Fruit fly (Drosophila melanogaster) whole organism, embryonic: ENCODE results near the gene CG10948.

Experiments
- BEAF-32 ChIP-seq: fragments of 200-800 bp; sonication (Bioruptor generic); optimal IDR thresholded peaks from 3 replicates; lab custom pipeline; 2017; ENCODE audit warnings: missing biosample characterization, missing genetic modification characterization, mild to moderate bottlenecking, moderate library complexity, missing genetic modification reagents
- Bteb2 ChIP-seq: fragments of 200-800 bp; sonication (Bioruptor generic); optimal IDR thresholded peaks from 2 replicates; lab custom pipeline; 2016; ENCODE audit warnings: missing biosample characterization, missing genetic modification characterization
- CG10321 ChIP-seq: fragments of 200-800 bp; sonication (Bioruptor generic); IDR thresholded peaks from 2 replicates; pipeline ENCODE4 v1.3.6; 2022; ENCODE audit warnings: missing biosample characterization, missing genetic modification characterization
- CG10366 ChIP-seq: fragments of 200-800 bp; sonication (Bioruptor generic); IDR thresholded peaks from 2 replicates; pipeline ENCODE4 v1.3.6; 2022; ENCODE audit warnings: missing biosample characterization, missing genetic modification characterization
- CG10543 ChIP-seq: fragments of 200-800 bp; sonication (Bioruptor generic); optimal IDR thresholded peaks from 3 replicates; lab custom pipeline; 2017; ENCODE audit warnings: missing biosample characterization, mild to moderate bottlenecking, missing genetic modification characterization, moderate library complexity
- CG10979 ChIP-seq: fragments of 200-800 bp; sonication (Bioruptor generic); optimal IDR thresholded peaks from 2 replicates; lab custom pipeline; 2018; ENCODE audit warnings: missing biosample characterization, mild to moderate bottlenecking, missing genetic modification characterization, moderate library complexity
- CG12391 ChIP-seq: fragments of 200-800 bp; sonication (Bioruptor generic); optimal IDR thresholded peaks from 3 replicates; lab custom pipeline; 2018; ENCODE audit warnings: missing biosample characterization, mild to moderate bottlenecking, missing genetic modification characterization, moderate library complexity
- CG12942 ChIP-seq: fragments of 200-800 bp; sonication (Bioruptor generic); optimal IDR thresholded peaks from 3 replicates; lab custom pipeline; 2016; ENCODE audit warnings: missing biosample characterization, missing genetic modification characterization
- CG13894 ChIP-seq: fragments of 200-800 bp; sonication (Bioruptor generic); optimal IDR thresholded peaks from 3 replicates; lab custom pipeline; 2018; ENCODE audit warnings: missing biosample characterization, mild to moderate bottlenecking, missing genetic modification characterization, moderate library complexity
- CG14441 ChIP-seq: fragments of 200-800 bp; sonication (Bioruptor generic); IDR thresholded peaks from 2 replicates; pipeline ENCODE4 v1.3.6; 2022; ENCODE audit warnings: missing biosample characterization, missing genetic modification characterization
- CG1529 ChIP-seq: fragments of 200-800 bp; sonication (Bioruptor generic); optimal IDR thresholded peaks from 3 replicates; lab custom pipeline; 2018; ENCODE audit warnings: missing biosample characterization, missing genetic modification characterization
- CG15479 ChIP-seq: fragments of 200-800 bp; sonication (Bioruptor generic); optimal IDR thresholded peaks from 3 replicates; lab custom pipeline; 2019; ENCODE audit warnings: missing biosample characterization, mild to moderate bottlenecking, missing genetic modification characterization, moderate library complexity
- CG18599 ChIP-seq: fragments of 200-800 bp; sonication (Bioruptor generic); optimal IDR thresholded peaks from 3 replicates; lab custom pipeline; 2017; ENCODE audit warnings: missing biosample characterization, missing genetic modification characterization, mild to moderate bottlenecking, moderate library complexity, missing genetic modification reagents
- CG31224 ChIP-seq: fragments of 200-800 bp; sonication (Bioruptor generic); IDR thresholded peaks from 2 replicates; pipeline ENCODE4 v1.3.6; 2022; ENCODE audit warnings: missing biosample characterization, missing genetic modification characterization
- CG33557 ChIP-seq: fragments of 200-800 bp; sonication (Bioruptor generic); optimal IDR thresholded peaks from 2 replicates; lab custom pipeline; 2019; ENCODE audit warnings: missing biosample characterization, mild to moderate bottlenecking, missing genetic modification characterization, moderate library complexity
- CG5180 ChIP-seq: fragments of 200-800 bp; sonication (Bioruptor generic); optimal IDR thresholded peaks from 3 replicates; lab custom pipeline; 2017; ENCODE audit warnings: missing biosample characterization, missing genetic modification characterization, mild to moderate bottlenecking, moderate library complexity, missing genetic modification reagents
- CG6765 ChIP-seq: fragments of 200-800 bp; sonication (Bioruptor generic); optimal IDR thresholded peaks from 3 replicates; lab custom pipeline; 2017; ENCODE audit warnings: missing biosample characterization, mild to moderate bottlenecking, missing genetic modification characterization
- CG6854 ChIP-seq: fragments of 200-800 bp; sonication (Bioruptor generic); optimal IDR thresholded peaks from 3 replicates; lab custom pipeline; 2017; ENCODE audit warnings: missing biosample characterization, mild to moderate bottlenecking, missing genetic modification characterization
- CG7271 ChIP-seq: fragments of 200-800 bp; sonication (Bioruptor generic); optimal IDR thresholded peaks from 2 replicates; lab custom pipeline; 2018; ENCODE audit warnings: missing biosample characterization, mild to moderate bottlenecking, missing genetic modification characterization, moderate library complexity
- CG7839 ChIP-seq: fragments of 200-800 bp; sonication (Bioruptor generic); optimal IDR thresholded peaks from 3 replicates; lab custom pipeline; 2018; ENCODE audit warnings: missing biosample characterization, mild to moderate bottlenecking, missing genetic modification characterization, moderate library complexity
- CG8089 ChIP-seq: fragments of 200-800 bp; sonication (Bioruptor generic); optimal IDR thresholded peaks from 3 replicates; lab custom pipeline; 2016; ENCODE audit warnings: missing biosample characterization, missing genetic modification characterization
- CG8478 ChIP-seq: fragments of >200 bp; optimal IDR thresholded peaks from 2 replicates; lab custom pipeline; 2018
- CG9727 ChIP-seq: fragments of 200-800 bp; sonication (Bioruptor generic); optimal IDR thresholded peaks from 3 replicates; lab custom pipeline; 2017; ENCODE audit warnings: missing biosample characterization, mild to moderate bottlenecking, missing genetic modification characterization
- CTCF ChIP-seq: fragments of 200-800 bp; sonication (Bioruptor generic); optimal IDR thresholded peaks from 2 replicates; lab custom pipeline; 2017; ENCODE audit warnings: missing biosample characterization, mild to moderate bottlenecking, missing genetic modification characterization, moderate library complexity
- Chrac-16 ChIP-seq: fragments of 200-800 bp; sonication (Bioruptor generic); optimal IDR thresholded peaks from 3 replicates; lab custom pipeline; 2016; ENCODE audit warnings: missing biosample characterization, missing genetic modification characterization
- GATAe ChIP-seq: fragments of 200-800 bp; sonication (Bioruptor generic); conservative IDR thresholded peaks from 2 replicates; pipeline ENCODE4 v1.3.6; 2022; ENCODE audit warnings: missing biosample characterization, missing genetic modification characterization
- HLH54F ChIP-seq: fragments of 200-800 bp; sonication (Bioruptor generic); optimal IDR thresholded peaks from 3 replicates; lab custom pipeline; 2016; ENCODE audit warnings: missing biosample characterization, missing genetic modification characterization
- Hr3 ChIP-seq: fragments of 200-800 bp; sonication (Bioruptor generic); optimal IDR thresholded peaks from 3 replicates; lab custom pipeline; 2016; ENCODE audit warnings: missing biosample characterization, missing genetic modification characterization
- Lpt ChIP-seq: fragments of >200 bp; optimal IDR thresholded peaks from 2 replicates; lab custom pipeline; 2018; ENCODE audit warnings: missing biosample characterization, missing genetic modification characterization
- MESR4 ChIP-seq: fragments of 200-800 bp; sonication (Bioruptor generic); optimal IDR thresholded peaks from 2 replicates; lab custom pipeline; 2018; ENCODE audit warnings: missing biosample characterization, mild to moderate bottlenecking, missing genetic modification characterization, moderate library complexity
- Poxn ChIP-seq: fragments of 200-800 bp; sonication (Bioruptor generic); IDR thresholded peaks from 2 replicates; pipeline ENCODE4 v1.3.6; 2022; ENCODE audit warnings: missing biosample characterization, missing genetic modification characterization
- Ptx1 ChIP-seq: fragments of 200-800 bp; sonication (Bioruptor generic); IDR thresholded peaks from 2 replicates; pipeline ENCODE4 v1.3.6; 2022; ENCODE audit warnings: missing biosample characterization, missing genetic modification characterization
- Six4 ChIP-seq: fragments of 200-800 bp; sonication (Bioruptor generic); optimal IDR thresholded peaks from 2 replicates; lab custom pipeline; 2016; ENCODE audit warnings: missing biosample characterization, missing genetic modification characterization
- Sry-β ChIP-seq: fragments of 200-800 bp; sonication (Bioruptor generic); optimal IDR thresholded peaks from 2 replicates; lab custom pipeline; 2018; ENCODE audit warnings: missing biosample characterization, mild to moderate bottlenecking, missing genetic modification characterization, moderate library complexity
- bigmax ChIP-seq: fragments of 200-800 bp; sonication (Bioruptor generic); optimal IDR thresholded peaks from 2 replicates; lab custom pipeline; 2018; ENCODE audit warnings: missing biosample characterization, mild to moderate bottlenecking, missing genetic modification characterization
- chinmo ChIP-seq: fragments of 200-800 bp; sonication (Bioruptor generic); IDR thresholded peaks from 4 replicates; pipeline ENCODE4 v1.3.6; 2022; ENCODE audit warnings: missing biosample characterization, missing genetic modification characterization; ENCODE audit not compliant: partially characterized antibody
- chn ChIP-seq: fragments of 200-800 bp; sonication (Bioruptor generic); optimal IDR thresholded peaks from 2 replicates; lab custom pipeline; 2016; ENCODE audit warnings: missing biosample characterization, missing genetic modification characterization
- eyg ChIP-seq: fragments of 200-800 bp; sonication (Bioruptor generic); optimal IDR thresholded peaks from 3 replicates; lab custom pipeline; 2016; ENCODE audit warnings: missing biosample characterization, missing genetic modification characterization
- fru ChIP-seq: fragments of >200 bp; optimal IDR thresholded peaks from 2 replicates; lab custom pipeline; 2017
- ftz-f1 ChIP-seq: fragments of 200-800 bp; sonication (Bioruptor generic); optimal IDR thresholded peaks from 2 replicates; lab custom pipeline; 2016; ENCODE audit warnings: missing biosample characterization, missing genetic modification characterization
- gfzf ChIP-seq: fragments of 200-800 bp; sonication (Bioruptor generic); optimal IDR thresholded peaks from 2 replicates; lab custom pipeline; 2016; ENCODE audit warnings: missing biosample characterization, mild to moderate bottlenecking, missing genetic modification characterization, moderate library complexity
- gsb-n ChIP-seq: fragments of 200-800 bp; sonication (Bioruptor generic); optimal IDR thresholded peaks from 3 replicates; lab custom pipeline; 2018; ENCODE audit warnings: missing biosample characterization, mild to moderate bottlenecking, missing genetic modification characterization
- gt ChIP-seq: fragments of 200-800 bp; sonication (Bioruptor generic); IDR thresholded peaks from 2 replicates; pipeline ENCODE4 v1.3.6; 2022; ENCODE audit warnings: missing biosample characterization, missing genetic modification characterization
- kni ChIP-seq: fragments of 200-800 bp; sonication (Bioruptor generic); optimal IDR thresholded peaks from 3 replicates; lab custom pipeline; 2017; ENCODE audit warnings: mild to moderate bottlenecking, missing biosample characterization, missing genetic modification reagents, missing genetic modification characterization
- nerfin-1 ChIP-seq: fragments of 200-800 bp; sonication (Bioruptor generic); optimal IDR thresholded peaks from 3 replicates; lab custom pipeline; 2019; ENCODE audit warnings: missing biosample characterization, mild to moderate bottlenecking, missing genetic modification characterization, moderate library complexity
- prd ChIP-seq, 3 experiments: fragments of >200 bp in 2 of 3; fragments of 200-800 bp in 1 of 3; sonication (Bioruptor generic) in 1 of 3; optimal IDR thresholded peaks in 2 of 3; IDR thresholded peaks in 1 of 3; 2 replicates in 2 of 3; 3 replicates in 1 of 3; pipeline versions ENCODE4 v1.3.6 to Lab custom; 2017 to 2022; ENCODE audit warnings: missing biosample characterization in 1 of 3, missing genetic modification characterization in 1 of 3
- rib ChIP-seq: fragments of 200-800 bp; sonication (Bioruptor generic); IDR thresholded peaks from 2 replicates; pipeline ENCODE4 v1.3.6; 2022; ENCODE audit warnings: missing biosample characterization, missing genetic modification characterization
- tap ChIP-seq: fragments of 200-800 bp; optimal IDR thresholded peaks from 3 replicates; lab custom pipeline; 2019; ENCODE audit warnings: missing biosample characterization, mild to moderate bottlenecking, missing genetic modification characterization, moderate library complexity
- tup ChIP-seq: fragments of 200-800 bp; sonication (Bioruptor generic); optimal IDR thresholded peaks from 2 replicates; lab custom pipeline; 2016; ENCODE audit warnings: missing biosample characterization, mild to moderate bottlenecking, missing genetic modification characterization, moderate library complexity
- vnd ChIP-seq: fragments of 200-800 bp; sonication (Bioruptor generic); IDR thresholded peaks from 3 replicates; pipeline ENCODE4 v1.3.6; 2022; ENCODE audit warnings: missing biosample characterization, missing genetic modification characterization; ENCODE audit not compliant: partially characterized antibody
- wor ChIP-seq: fragments of 200-800 bp; sonication (Bioruptor generic); IDR thresholded peaks from 2 replicates; pipeline ENCODE4 v1.3.6; 2022; ENCODE audit warnings: missing biosample characterization, missing genetic modification characterization

Gene CG10948

DNA sequence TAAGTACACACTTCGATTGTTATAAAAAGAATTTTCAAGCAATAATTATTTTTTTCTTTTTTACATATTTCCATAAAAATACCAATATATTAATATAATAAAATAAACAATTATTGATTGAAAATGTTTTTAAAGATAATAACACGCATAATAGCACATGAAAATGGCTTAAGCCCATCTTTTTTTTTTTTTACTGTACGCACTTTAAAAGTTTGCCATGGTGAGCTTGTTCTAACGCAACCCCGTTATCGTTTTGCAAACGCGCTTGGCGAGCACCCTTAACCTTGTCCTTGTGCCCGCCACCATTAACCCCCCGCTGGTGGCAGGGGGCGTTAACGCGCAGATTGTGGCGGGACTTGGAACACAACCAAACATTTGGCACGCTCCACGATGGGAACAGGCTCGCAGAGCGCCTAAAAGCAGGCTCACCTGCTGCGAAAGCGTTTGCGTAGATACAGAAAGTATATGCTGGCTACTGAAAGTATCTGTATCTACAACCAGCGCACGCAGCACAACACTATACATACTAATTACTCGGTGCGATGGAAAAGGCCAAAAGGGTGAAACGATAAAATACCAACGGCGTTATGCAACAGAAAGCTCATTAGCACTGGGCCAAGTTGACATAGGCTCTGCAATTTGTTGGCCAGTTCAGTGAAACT is 15.9 kb downstream of the CG10948 start:
- peak; percentile 19 for TF ChIP-seq nerfin-1 (tag; lab: Kevin White, UChicago)
- peak; percentile 4 for TF ChIP-seq CG6854 (GFP tag; lab: Kevin White, UChicago)
- TF ChIP-seq tap (tag; lab: Kevin White, UChicago), result no peak
- peak; percentile 51 for TF ChIP-seq rib (GFP tag; lab: Robert Waterston, UW)
- no peak for TF ChIP-seq Sry-β (GFP tag; lab: Kevin White, UChicago)
- peak; percentile 77 for TF ChIP-seq ftz-f1 (GFP tag; lab: Kevin White, UChicago)
- no peak for TF ChIP-seq CG8089 (GFP tag; lab: Kevin White, UChicago)
- TF ChIP-seq HLH54F (GFP tag; lab: Kevin White, UChicago), result no peak
- no peak for TF ChIP-seq bigmax (GFP tag; lab: Kevin White, UChicago)
- 0 out of 2 replicates have a peak, but pooled peaks have one; percentile 23 for TF ChIP-seq gt
- TF ChIP-seq CG15479 (GFP tag; lab: Kevin White, UChicago), result no peak
- TF ChIP-seq CG1529 (GFP tag; lab: Kevin White, UChicago), result no peak
- TF ChIP-seq Ptx1 (GFP tag; lab: Robert Waterston, UW), result no peak
- TF ChIP-seq Poxn (GFP tag; lab: Robert Waterston, UW), result no peak
- no peak for TF ChIP-seq CG12942 (GFP tag; lab: Kevin White, UChicago)
- TF ChIP-seq GATAe (GFP tag; lab: Robert Waterston, UW), result no peak
- no peak for TF ChIP-seq CG7271 (tag; lab: Kevin White, UChicago)
- TF ChIP-seq chinmo, result no peak; the same call in 1 of the 4 replicates
- TF ChIP-seq CG10979 (tag; lab: Kevin White, UChicago), result no peak
- peak; percentile 74 for TF ChIP-seq kni (GFP tag; lab: Kevin White, UChicago)
- no peak for TF ChIP-seq chn (GFP tag; lab: Kevin White, UChicago)
- no peak for TF ChIP-seq Hr3 (GFP tag; lab: Kevin White, UChicago)
- TF ChIP-seq gfzf (GFP tag; lab: Kevin White, UChicago), result peak; percentile 7
- peak; percentile 96 for TF ChIP-seq CG31224 (GFP tag; lab: Robert Waterston, UW)
- no peak for TF ChIP-seq Chrac-16 (GFP tag; lab: Kevin White, UChicago)
- no peak for TF ChIP-seq MESR4
- peak; percentile 5 for TF ChIP-seq CG5180 (GFP tag; lab: Kevin White, UChicago)
- TF ChIP-seq CG9727, result peak; percentile 4
- TF ChIP-seq eyg (GFP tag; lab: Kevin White, UChicago), result no peak
- no peak for TF ChIP-seq fru
- TF ChIP-seq CTCF (GFP tag; lab: Kevin White, UChicago), result peak; percentile 21
- TF ChIP-seq CG8478 (lab: Kevin White, UChicago), result no peak
- no peak for TF ChIP-seq CG10321 (GFP tag; lab: Robert Waterston, UW)
- TF ChIP-seq CG33557 (GFP tag; lab: Kevin White, UChicago), result no peak
- no peak for TF ChIP-seq Six4 (GFP tag; lab: Kevin White, UChicago)
- no peak for TF ChIP-seq Lpt (GFP tag; lab: Kevin White, UChicago)
- TF ChIP-seq CG18599 (GFP tag; lab: Kevin White, UChicago), result peak; percentile 33
- no peak for TF ChIP-seq wor
- no peak for TF ChIP-seq CG7839 (tag; lab: Kevin White, UChicago)
- TF ChIP-seq vnd, result no peak
- no peak for TF ChIP-seq Bteb2 (GFP tag; lab: Kevin White, UChicago)
- TF ChIP-seq gsb-n (tag; lab: Kevin White, UChicago), result no peak
- no peak for TF ChIP-seq tup (GFP tag; lab: Kevin White, UChicago)
- TF ChIP-seq CG10543 (GFP tag; lab: Kevin White, UChicago), result peak; percentile 65
- no peak for TF ChIP-seq CG14441
- TF ChIP-seq BEAF-32 (GFP tag; lab: Kevin White, UChicago), result no peak
- peak; percentile 41 for TF ChIP-seq CG13894 (tag; lab: Kevin White, UChicago)
- peak; percentile 4 for TF ChIP-seq CG12391 (tag; lab: Kevin White, UChicago)
- TF ChIP-seq prd (optimal IDR thresholded peaks at IDR 0.05; lab: Kevin White, UChicago), result no peak
- TF ChIP-seq prd (GFP tag; IDR thresholded peaks at IDR 0.05; lab: Robert Waterston, UW), result no peak
- no peak for TF ChIP-seq CG10366 (GFP tag; lab: Robert Waterston, UW)
- no peak for TF ChIP-seq CG6765 (GFP tag; lab: Kevin White, UChicago)
